Comparison of ENCODE assay signal across 2 fruit fly cellular contexts in genomic region chr3L:2332228-2332627, dm6.
TF ChIP-seq lines count a peak whose summit lies in the region.

No protein-coding gene starts in this region.

- TF ChIP-seq CTCF in whole organism, embryonic (GFP tag; optimal IDR thresholded peaks at IDR 0.05; lab: Kevin White, UChicago): no peak

TF ChIP-seq in whole organism, embryonic, 481 proteins besides CTCF, POLR2A, EP300 and RAD21 (continues in another document):
- TF ChIP-seq dmrt99B (tag; optimal IDR thresholded peaks at IDR 0.05; lab: Kevin White, UChicago) (no peak), CG16779 (GFP tag; IDR thresholded peaks at IDR 0.05; lab: Robert Waterston, UW) (no peak), Blimp-1 (GFP tag; optimal IDR thresholded peaks at IDR 0.05; lab: Kevin White, UChicago) (no peak), CG34422 (GFP tag; IDR thresholded peaks at IDR 0.05; lab: Robert Waterston, UW) (no peak), Eip74EF (GFP tag; optimal IDR thresholded peaks at IDR 0.05; lab: Kevin White, UChicago) (no peak), CG1602 (GFP tag; optimal IDR thresholded peaks at IDR 0.05; lab: Kevin White, UChicago) (no peak), CG9876 (GFP tag; optimal IDR thresholded peaks at IDR 0.05; lab: Kevin White, UChicago) (no peak), ara (GFP tag; IDR thresholded peaks at IDR 0.05; lab: Robert Waterston, UW) (no peak), Hmr (GFP tag; optimal IDR thresholded peaks at IDR 0.05; lab: Kevin White, UChicago) (peak; percentile 0), CG10959 (GFP tag; IDR thresholded peaks at IDR 0.05; lab: Robert Waterston, UW) (no peak), CG17568 (GFP tag; optimal IDR thresholded peaks at IDR 0.05; lab: Kevin White, UChicago) (no peak), dpn (GFP tag; optimal IDR thresholded peaks at IDR 0.05; lab: Kevin White, UChicago) (no peak), seq (GFP tag; IDR thresholded peaks at IDR 0.05; lab: Robert Waterston, UW) (no peak), Ptx1 (GFP tag; IDR thresholded peaks at IDR 0.05; lab: Robert Waterston, UW) (0 out of 2 replicates have a peak, but pooled peaks have one; percentile 9), Dfd (GFP tag; optimal IDR thresholded peaks at IDR 0.05; lab: Kevin White, UChicago) (no peak), pum (GFP tag; optimal IDR thresholded peaks at IDR 0.05; lab: Kevin White, UChicago) (no peak), ttk (GFP tag; IDR thresholded peaks at IDR 0.05; lab: Robert Waterston, UW) (no peak), hb (GFP tag; IDR thresholded peaks at IDR 0.05; lab: Robert Waterston, UW; ENCODE audit: partially characterized antibody) (no peak), CG2120 (GFP tag; optimal IDR thresholded peaks at IDR 0.05; lab: Kevin White, UChicago) (peak; percentile 23), Usf (GFP tag; optimal IDR thresholded peaks at IDR 0.05; lab: Kevin White, UChicago) (no peak), vnd (GFP tag; IDR thresholded peaks at IDR 0.05; lab: Robert Waterston, UW; ENCODE audit: partially characterized antibody) (no peak), MESR4 (GFP tag; optimal IDR thresholded peaks at IDR 0.05; lab: Kevin White, UChicago) (no peak), Dip3 (GFP tag; optimal IDR thresholded peaks at IDR 0.05; lab: Kevin White, UChicago) (no peak), Dad (GFP tag; optimal IDR thresholded peaks at IDR 0.05; lab: Kevin White, UChicago) (no peak), Sin3A (optimal IDR thresholded peaks at IDR 0.05; lab: Kevin White, UChicago) (no peak), CG9437 (GFP tag; optimal IDR thresholded peaks at IDR 0.05; lab: Kevin White, UChicago) (no peak), GATAe (GFP tag; conservative IDR thresholded peaks at IDR 0.05; lab: Robert Waterston, UW) (no peak), danr (GFP tag; IDR thresholded peaks at IDR 0.05; lab: Robert Waterston, UW) (no peak), CG6654 (GFP tag; optimal IDR thresholded peaks at IDR 0.05; lab: Kevin White, UChicago) (no peak), phol (tag; optimal IDR thresholded peaks at IDR 0.05; lab: Kevin White, UChicago) (no peak), C15 (GFP tag; IDR thresholded peaks at IDR 0.05; lab: Robert Waterston, UW) (no peak), CG7372 (GFP tag; IDR thresholded peaks at IDR 0.05; lab: Robert Waterston, UW) (no peak), CG9215 (GFP tag; IDR thresholded peaks at IDR 0.05; lab: Robert Waterston, UW) (no peak), pros (GFP tag; optimal IDR thresholded peaks at IDR 0.05; lab: Kevin White, UChicago) (no peak), CG12299 (tag; optimal IDR thresholded peaks at IDR 0.05; lab: Kevin White, UChicago) (no peak), aop (GFP tag; IDR thresholded peaks at IDR 0.05; lab: Robert Waterston, UW) (no peak), vvl (GFP tag; IDR thresholded peaks at IDR 0.05; lab: Robert Waterston, UW) (peak; percentile 18; the same call in 1 of the 2 replicates), slbo (GFP tag; IDR thresholded peaks at IDR 0.05; lab: Robert Waterston, UW) (no peak), repo (GFP tag; optimal IDR thresholded peaks at IDR 0.05; lab: Kevin White, UChicago) (no peak), CG18599 (GFP tag; optimal IDR thresholded peaks at IDR 0.05; lab: Kevin White, UChicago) (peak; percentile 67), grn (GFP tag; optimal IDR thresholded peaks at IDR 0.05; lab: Kevin White, UChicago) (no peak), ssp (GFP tag; IDR thresholded peaks at IDR 0.05; lab: Robert Waterston, UW) (0 out of 2 replicates have a peak, but pooled peaks have one; percentile 12), pnt (GFP tag; optimal IDR thresholded peaks at IDR 0.05; lab: Kevin White, UChicago) (no peak), Vsx1 (GFP tag; optimal IDR thresholded peaks at IDR 0.05; lab: Kevin White, UChicago) (no peak), CG14014 (GFP tag; IDR thresholded peaks at IDR 0.05; lab: Robert Waterston, UW) (no peak), CG9932 (GFP tag; IDR thresholded peaks at IDR 0.05; lab: Robert Waterston, UW) (0 out of 2 replicates have a peak, but pooled peaks have one; percentile 19), ato (GFP tag; IDR thresholded peaks at IDR 0.05; lab: Robert Waterston, UW; ENCODE audit: partially characterized antibody) (no peak)

TF ChIP-seq in whole organism, prepupa, 60 proteins besides CTCF, POLR2A, EP300 and RAD21:
- TF ChIP-seq CG7368 (GFP tag; optimal IDR thresholded peaks at IDR 0.05; lab: Kevin White, UChicago) (no peak), salr (GFP tag; optimal IDR thresholded peaks at IDR 0.05; lab: Kevin White, UChicago) (no peak), Ets96B (tag; optimal IDR thresholded peaks at IDR 0.05; lab: Kevin White, UChicago) (no peak), OdsH (GFP tag; optimal IDR thresholded peaks at IDR 0.05; lab: Kevin White, UChicago) (no peak), svp (GFP tag; lab: Kevin White, UChicago) (peak; percentile 39), Lpt (GFP tag; optimal IDR thresholded peaks at IDR 0.05; lab: Kevin White, UChicago) (no peak)
TF ChIP-seq in whole organism, prepupa: peak in this region for 1.
